Worm (Caenorhabditis elegans) whole organism, mixed stage, embryonic: ENCODE data around the gene set-25.

ENCODE experiments used
- elt-1 ChIP-seq: sonication (generic microtip); optimal IDR thresholded peaks from 2 replicates; lab custom pipeline; 2017; ENCODE audit warnings: missing genetic modification characterization, mild to moderate bottlenecking, missing compliant biosample characterization, antibody characterized with exemption, moderate library complexity, borderline replicate concordance; ENCODE audit not compliant: insufficient read depth
- pha-4 ChIP-seq: fragments of 150-350 bp; optimal IDR thresholded peaks from 2 replicates; lab custom pipeline; 2018; ENCODE audit warnings: missing biosample characterization, missing genetic modification reagents, missing genetic modification characterization
- unc-39 ChIP-seq: fragments of 150-350 bp; optimal IDR thresholded peaks from 2 replicates; lab custom pipeline; 2014; ENCODE audit warnings: missing biosample characterization, missing genetic modification characterization
- ztf-11 ChIP-seq: fragments of 150-350 bp; optimal IDR thresholded peaks from 2 replicates; lab custom pipeline; 2014; ENCODE audit warnings: missing biosample characterization, missing genetic modification characterization

ce11 chrIII:13316935-13317334 is 24.0 kb upstream of the set-25 start:
- TF ChIP-seq ztf-11: no peak
- no peak for TF ChIP-seq unc-39 (tag; lab: Kevin White, UChicago)
- TF ChIP-seq pha-4: no peak
- no peak for TF ChIP-seq elt-1 (tag; lab: Kevin White, UChicago)
